Fruit fly (Drosophila melanogaster) whole organism, prepupa: ENCODE measurements around the gene CG15543.

Experiments used
- CG10631 ChIP-seq: fragments of 200-800 bp; sonication (Bioruptor generic); optimal IDR thresholded peaks from 2 replicates; lab custom pipeline; 2016; ENCODE audit warnings: missing biosample characterization, missing genetic modification characterization
- CG10669 ChIP-seq: fragments of 200-800 bp; sonication (Bioruptor generic); optimal IDR thresholded peaks from 3 replicates; lab custom pipeline; 2018; ENCODE audit warnings: missing biosample characterization, mild to moderate bottlenecking, missing genetic modification characterization, moderate library complexity
- CG11294 ChIP-seq: fragments of 200-800 bp; sonication (Bioruptor generic); IDR thresholded peaks from 2 replicates; pipeline ENCODE4 v1.3.6; 2022; ENCODE audit warnings: missing biosample characterization, missing genetic modification characterization
- CG11762 ChIP-seq: fragments of 200-800 bp; sonication (Bioruptor generic); optimal IDR thresholded peaks from 3 replicates; lab custom pipeline; 2016; ENCODE audit warnings: missing biosample characterization, missing genetic modification characterization; ENCODE audit not compliant: insufficient read depth
- CG11902 ChIP-seq: fragments of 200-800 bp; sonication (Bioruptor generic); optimal IDR thresholded peaks from 3 replicates; lab custom pipeline; 2016; ENCODE audit warnings: missing biosample characterization, missing genetic modification characterization
- CG15336 ChIP-seq: fragments of 200-800 bp; sonication (Bioruptor generic); IDR thresholded peaks from 2 replicates; pipeline ENCODE4 v1.3.6; 2022; ENCODE audit warnings: missing biosample characterization, missing genetic modification characterization
- CG3032 ChIP-seq: fragments of 200-800 bp; optimal IDR thresholded peaks from 2 replicates; lab custom pipeline; 2019; ENCODE audit warnings: missing biosample characterization, mild to moderate bottlenecking, missing genetic modification characterization, moderate library complexity
- CG31627 ChIP-seq: fragments of 200-800 bp; sonication (Bioruptor generic); optimal IDR thresholded peaks from 3 replicates; lab custom pipeline; 2016; ENCODE audit warnings: missing biosample characterization, missing genetic modification characterization
- CG32006 ChIP-seq: fragments of 200-800 bp; sonication (Bioruptor generic); optimal IDR thresholded peaks from 3 replicates; lab custom pipeline; 2017; ENCODE audit warnings: missing biosample characterization, mild to moderate bottlenecking, missing genetic modification characterization
- CG34406 ChIP-seq: fragments of 200-800 bp; sonication (Bioruptor generic); optimal IDR thresholded peaks from 3 replicates; lab custom pipeline; 2016; ENCODE audit warnings: missing biosample characterization, missing genetic modification characterization
- CG3919 ChIP-seq: fragments of 200-800 bp; sonication (Bioruptor generic); optimal IDR thresholded peaks from 3 replicates; lab custom pipeline; 2016; ENCODE audit warnings: missing biosample characterization, missing genetic modification characterization
- CG4318 ChIP-seq: fragments of 200-800 bp; sonication (Bioruptor generic); optimal IDR thresholded peaks from 3 replicates; lab custom pipeline; 2017; ENCODE audit warnings: missing biosample characterization, mild to moderate bottlenecking, missing genetic modification characterization
- CG6163 ChIP-seq: fragments of 200-800 bp; sonication (Bioruptor generic); IDR thresholded peaks from 3 replicates; pipeline ENCODE4 v1.3.6; 2022; ENCODE audit warnings: missing biosample characterization, missing genetic modification characterization
- CG6276 ChIP-seq: fragments of 200-800 bp; sonication (Bioruptor generic); optimal IDR thresholded peaks from 2 replicates; lab custom pipeline; 2017; ENCODE audit warnings: missing biosample characterization, mild to moderate bottlenecking, missing genetic modification characterization
- CG6792 ChIP-seq: fragments of 200-800 bp; sonication (Bioruptor generic); optimal IDR thresholded peaks from 3 replicates; lab custom pipeline; 2016; ENCODE audit warnings: missing biosample characterization, missing genetic modification characterization
- CG6854 ChIP-seq: fragments of 200-800 bp; sonication (Bioruptor generic); optimal IDR thresholded peaks from 2 replicates; lab custom pipeline; 2017; ENCODE audit warnings: missing biosample characterization, mild to moderate bottlenecking, missing genetic modification characterization
- CG7368 ChIP-seq: fragments of 200-800 bp; sonication (Bioruptor generic); optimal IDR thresholded peaks from 3 replicates; lab custom pipeline; 2016; ENCODE audit warnings: missing biosample characterization, missing genetic modification characterization
- CG8319 ChIP-seq: fragments of 200-800 bp; sonication (Bioruptor generic); optimal IDR thresholded peaks from 3 replicates; lab custom pipeline; 2016; ENCODE audit warnings: missing biosample characterization, missing genetic modification characterization
- CG8632 ChIP-seq: fragments of 200-800 bp; sonication (Bioruptor generic); optimal IDR thresholded peaks from 3 replicates; lab custom pipeline; 2016; ENCODE audit warnings: missing biosample characterization, missing genetic modification characterization
- Eip75B ChIP-seq: fragments of 200-800 bp; sonication (Bioruptor generic); optimal IDR thresholded peaks from 3 replicates; lab custom pipeline; 2016; ENCODE audit warnings: missing biosample characterization, missing genetic modification characterization
- Eip78C ChIP-seq: fragments of 200-800 bp; sonication (Bioruptor generic); peaks from one replicate; lab custom pipeline; 2016; ENCODE audit warnings: missing biosample characterization, missing genetic modification characterization
- Eip93F ChIP-seq: fragments of 200-800 bp; sonication (Bioruptor generic); optimal IDR thresholded peaks from 2 replicates; lab custom pipeline; 2016; ENCODE audit warnings: missing biosample characterization, mild to moderate bottlenecking, missing genetic modification characterization
- Ets21C ChIP-seq: fragments of 200-800 bp; sonication (Bioruptor generic); optimal IDR thresholded peaks from 3 replicates; lab custom pipeline; 2016; ENCODE audit warnings: missing biosample characterization, missing genetic modification characterization
- Gug ChIP-seq: fragments of 200-800 bp; sonication (Bioruptor generic); IDR thresholded peaks from 2 replicates; pipeline ENCODE4 v1.3.6; 2022; ENCODE audit warnings: missing biosample characterization, missing genetic modification characterization
- Hr38 ChIP-seq: sonication (Bioruptor generic); optimal IDR thresholded peaks from 2 replicates; lab custom pipeline; 2016; ENCODE audit warnings: missing biosample characterization, missing genetic modification characterization
- Hr39 ChIP-seq: fragments of 200-800 bp; sonication (Bioruptor generic); optimal IDR thresholded peaks from 2 replicates; lab custom pipeline; 2016; ENCODE audit warnings: missing biosample characterization, missing genetic modification characterization
- Hr4 ChIP-seq: fragments of 200-800 bp; sonication (Bioruptor generic); optimal IDR thresholded peaks from 3 replicates; lab custom pipeline; 2016; ENCODE audit warnings: missing biosample characterization, missing genetic modification characterization
- Lpt ChIP-seq: fragments of 200-800 bp; sonication (Bioruptor generic); optimal IDR thresholded peaks from 3 replicates; lab custom pipeline; 2016; ENCODE audit warnings: missing biosample characterization, missing genetic modification characterization
- Met ChIP-seq: fragments of 200-800 bp; sonication (Bioruptor generic); optimal IDR thresholded peaks from 3 replicates; lab custom pipeline; 2016; ENCODE audit warnings: missing biosample characterization, missing genetic modification characterization
- OdsH ChIP-seq: fragments of 200-800 bp; sonication (Bioruptor generic); optimal IDR thresholded peaks from 3 replicates; lab custom pipeline; 2016; ENCODE audit warnings: missing biosample characterization, missing genetic modification characterization
- Smox ChIP-seq: fragments of 200-800 bp; sonication (Bioruptor generic); optimal IDR thresholded peaks from 3 replicates; lab custom pipeline; 2016; ENCODE audit warnings: missing biosample characterization, missing genetic modification characterization
- Sox102F ChIP-seq: fragments of 200-800 bp; sonication (Bioruptor generic); optimal IDR thresholded peaks from 2 replicates; lab custom pipeline; 2016; ENCODE audit warnings: missing biosample characterization, mild to moderate bottlenecking, missing genetic modification characterization
- Sox14 ChIP-seq: fragments of 200-800 bp; sonication (Bioruptor generic); optimal IDR thresholded peaks from 3 replicates; lab custom pipeline; 2016; ENCODE audit warnings: missing biosample characterization, missing genetic modification characterization
- Sox15 ChIP-seq: fragments of 200-800 bp; sonication (Bioruptor generic); optimal IDR thresholded peaks from 3 replicates; lab custom pipeline; 2016; ENCODE audit warnings: missing biosample characterization, missing genetic modification characterization
- achi ChIP-seq: fragments of 200-800 bp; sonication (Bioruptor generic); optimal IDR thresholded peaks from 3 replicates; lab custom pipeline; 2016; ENCODE audit warnings: missing biosample characterization, missing genetic modification characterization
- acj6 ChIP-seq: fragments of 200-800 bp; sonication (Bioruptor generic); optimal IDR thresholded peaks from 3 replicates; lab custom pipeline; 2016; ENCODE audit warnings: missing biosample characterization, missing genetic modification characterization
- cyc ChIP-seq: fragments of 200-800 bp; sonication (Bioruptor generic); optimal IDR thresholded peaks from 3 replicates; lab custom pipeline; 2016; ENCODE audit warnings: missing biosample characterization, missing genetic modification characterization
- dac ChIP-seq: fragments of 200-800 bp; sonication (Bioruptor generic); optimal IDR thresholded peaks from 2 replicates; lab custom pipeline; 2017; ENCODE audit warnings: missing biosample characterization, mild to moderate bottlenecking, missing genetic modification characterization
- dsx ChIP-seq: fragments of 200-800 bp; optimal IDR thresholded peaks from 3 replicates; lab custom pipeline; 2019; ENCODE audit warnings: missing biosample characterization, mild to moderate bottlenecking, missing genetic modification characterization, moderate library complexity; ENCODE audit not compliant: poor library complexity, severe bottlenecking
- eg ChIP-seq: fragments of 200-800 bp; sonication (Bioruptor generic); IDR thresholded peaks from 3 replicates; pipeline ENCODE4 v1.3.6; 2022; ENCODE audit warnings: missing biosample characterization, missing genetic modification characterization
- esn ChIP-seq: fragments of 200-800 bp; sonication (Bioruptor generic); optimal IDR thresholded peaks from 2 replicates; lab custom pipeline; 2016; ENCODE audit warnings: missing biosample characterization, mild to moderate bottlenecking, missing genetic modification characterization, moderate library complexity
- fd59A ChIP-seq: fragments of 200-800 bp; sonication (Bioruptor generic); optimal IDR thresholded peaks from 2 replicates; lab custom pipeline; 2017; ENCODE audit warnings: missing biosample characterization, mild to moderate bottlenecking, missing genetic modification characterization, missing genetic modification reagents
- fd85E ChIP-seq: fragments of 200-800 bp; sonication (Bioruptor generic); optimal IDR thresholded peaks from 3 replicates; lab custom pipeline; 2016; ENCODE audit warnings: missing biosample characterization, missing genetic modification characterization
- fkh ChIP-seq: fragments of 200-800 bp; sonication (Bioruptor generic); optimal IDR thresholded peaks from 3 replicates; lab custom pipeline; 2017; ENCODE audit warnings: missing biosample characterization, mild to moderate bottlenecking, missing genetic modification characterization, moderate library complexity
- lz ChIP-seq: fragments of 200-800 bp; sonication (Bioruptor generic); optimal IDR thresholded peaks from 3 replicates; lab custom pipeline; 2016; ENCODE audit warnings: missing biosample characterization, missing genetic modification characterization
- net ChIP-seq: fragments of 200-800 bp; sonication (Bioruptor generic); optimal IDR thresholded peaks from 3 replicates; lab custom pipeline; 2016; ENCODE audit warnings: missing biosample characterization, missing genetic modification characterization
- salr ChIP-seq, 2 experiments: fragments of 200-800 bp; sonication (Bioruptor generic); optimal IDR thresholded peaks; 3 replicates each; lab custom pipeline; 2016 to 2018; ENCODE audit warnings: missing biosample characterization in 2 of 2, missing genetic modification characterization in 2 of 2, mild to moderate bottlenecking in 1 of 2
- spab ChIP-seq: fragments of 200-800 bp; sonication (Bioruptor generic); optimal IDR thresholded peaks from 2 replicates; lab custom pipeline; 2017; ENCODE audit warnings: missing biosample characterization, mild to moderate bottlenecking, missing genetic modification characterization, missing genetic modification reagents
- ss ChIP-seq, 2 experiments: fragments of 200-800 bp; sonication (Bioruptor generic); optimal IDR thresholded peaks; 2 replicates in 1 of 2; 3 replicates in 1 of 2; lab custom pipeline; 2017 to 2018; ENCODE audit warnings: mild to moderate bottlenecking in 2 of 2, missing biosample characterization in 2 of 2, missing genetic modification characterization in 2 of 2, moderate library complexity in 1 of 2
- svp ChIP-seq: fragments of 200-800 bp; sonication (Bioruptor generic); peaks from one replicate; lab custom pipeline; 2016; ENCODE audit warnings: missing biosample characterization, missing genetic modification characterization
- topi ChIP-seq: fragments of 200-800 bp; sonication (Bioruptor generic); optimal IDR thresholded peaks from 3 replicates; lab custom pipeline; 2016; ENCODE audit warnings: missing biosample characterization, missing genetic modification characterization

Gene CG15543

dm6 chr3R:30772779-30773546 lies 30.3 kb downstream of the CG15543 start:
- TF ChIP-seq Gug, result no peak
- no peak for TF ChIP-seq CG15336
- TF ChIP-seq Hr39, result no peak
- no peak for TF ChIP-seq CG4318 (GFP tag; lab: Kevin White, UChicago)
- TF ChIP-seq cyc, result peak; percentile 31
- no peak for TF ChIP-seq Lpt (GFP tag; lab: Kevin White, UChicago)
- peak; percentile 18 for TF ChIP-seq esn (GFP tag; lab: Kevin White, UChicago)
- TF ChIP-seq acj6 (GFP tag; lab: Kevin White, UChicago), result no peak
- TF ChIP-seq svp (GFP tag; lab: Kevin White, UChicago), result peak; percentile 95
- TF ChIP-seq CG11902 (GFP tag; lab: Kevin White, UChicago), result no peak
- peak; percentile 47; the same call in 1 of the 3 replicates for TF ChIP-seq CG6163 (GFP tag; lab: Robert Waterston, UW)
- no peak for TF ChIP-seq CG11294
- no peak for TF ChIP-seq CG34406 (GFP tag; lab: Kevin White, UChicago)
- TF ChIP-seq CG10669 (GFP tag; lab: Kevin White, UChicago), result peak; percentile 51
- no peak for TF ChIP-seq fkh
- TF ChIP-seq CG32006 (GFP tag; lab: Kevin White, UChicago), result no peak
- peak; percentile 8 to 34 for TF ChIP-seq ss (GFP tag; optimal IDR thresholded peaks at IDR 0.05; lab: Kevin White, UChicago)
- no peak for TF ChIP-seq salr (GFP tag; optimal IDR thresholded peaks at IDR 0.05; lab: Kevin White, UChicago)
- no peak for TF ChIP-seq CG31627 (GFP tag; lab: Kevin White, UChicago)
- peak; percentile 78 for TF ChIP-seq Sox14 (GFP tag; lab: Kevin White, UChicago)
- TF ChIP-seq CG8632 (GFP tag; lab: Kevin White, UChicago), result no peak
- no peak for TF ChIP-seq net (GFP tag; lab: Kevin White, UChicago)
- peak; percentile 58 for TF ChIP-seq CG3919 (GFP tag; lab: Kevin White, UChicago)
- TF ChIP-seq Met, result no peak
- no peak for TF ChIP-seq fd59A (GFP tag; lab: Kevin White, UChicago)
- no peak for TF ChIP-seq dac (GFP tag; lab: Kevin White, UChicago)
- TF ChIP-seq dsx (GFP tag; lab: Kevin White, UChicago), result peak; percentile 94
- no peak for TF ChIP-seq Smox (GFP tag; lab: Kevin White, UChicago)
- TF ChIP-seq Hr38, result no peak
- TF ChIP-seq lz, result no peak
- TF ChIP-seq spab (GFP tag; lab: Kevin White, UChicago), result peak; percentile 32
- 0 out of 3 replicates have a peak, but pooled peaks have one; percentile 43 for TF ChIP-seq eg
- TF ChIP-seq Sox102F, result no peak
- TF ChIP-seq topi (GFP tag; lab: Kevin White, UChicago), result peak; percentile 4
- peak; percentile 68 for TF ChIP-seq Eip78C (GFP tag; lab: Kevin White, UChicago)
- TF ChIP-seq CG6276, result no peak
- TF ChIP-seq CG6854, result no peak
- peak; percentile 24 for TF ChIP-seq CG6792 (GFP tag; lab: Kevin White, UChicago)
- peak; percentile 43 for TF ChIP-seq achi
- peak; percentile 3 for TF ChIP-seq Eip75B (GFP tag; lab: Kevin White, UChicago)
- TF ChIP-seq Sox15 (GFP tag; lab: Kevin White, UChicago), result no peak
- no peak for TF ChIP-seq Ets21C (GFP tag; lab: Kevin White, UChicago)
- TF ChIP-seq fd85E (GFP tag; lab: Kevin White, UChicago), result no peak
- TF ChIP-seq Eip93F (GFP tag; lab: Kevin White, UChicago), result no peak
- TF ChIP-seq CG11762 (GFP tag; lab: Kevin White, UChicago), result no peak
- no peak for TF ChIP-seq OdsH
- peak; percentile 31 for TF ChIP-seq CG8319 (GFP tag; lab: Kevin White, UChicago)
- TF ChIP-seq CG10631 (GFP tag; lab: Kevin White, UChicago), result peak; percentile 47
- peak; percentile 24 for TF ChIP-seq CG7368 (GFP tag; lab: Kevin White, UChicago)
- TF ChIP-seq CG3032, result peak; percentile 35
- no peak for TF ChIP-seq Hr4 (GFP tag; lab: Kevin White, UChicago)
